Worm (Caenorhabditis elegans): ENCODE measurements around the gene nhr-42.
A peak's percentile ranks its signal among the peaks of the same experiment; 100 is the strongest.

nhr-42 gene

ce11 chrV:7007307-7007706 lies 8.7 kb downstream of the nhr-42 start, which contains the start of gene drd-10:
TSS of gene drd-10 (plus strand) at chrV:7007607.
- no peak for TF ChIP-seq rnt-1 (tag; optimal IDR thresholded peaks at IDR 0.05)
- no peak for TF ChIP-seq fos-1 (tag; optimal IDR thresholded peaks at IDR 0.05)
- TF ChIP-seq mep-1 (tag; optimal IDR thresholded peaks at IDR 0.05), result no peak
- TF ChIP-seq mef-2 (tag; optimal IDR thresholded peaks at IDR 0.05), result no peak
- no peak for TF ChIP-seq fkh-8 (tag; optimal IDR thresholded peaks at IDR 0.05)
- no peak for TF ChIP-seq vab-15 (tag; optimal IDR thresholded peaks at IDR 0.05)
- no peak for TF ChIP-seq irx-1 (tag; optimal IDR thresholded peaks at IDR 0.05)
- TF ChIP-seq fkh-10 (GFP tag; optimal IDR thresholded peaks at IDR 0.05), result no peak
- no peak for TF ChIP-seq sup-37 (GFP tag; optimal IDR thresholded peaks at IDR 0.05)

- no peak for TF ChIP-seq efl-1 (optimal IDR thresholded peaks at IDR 0.05)
- peak in 1 of 2 experiments; percentile 31 for TF ChIP-seq efl-1 (GFP tag; optimal IDR thresholded peaks at IDR 0.05 in 1 of 2)
- TF ChIP-seq xbp-1 (tag; optimal IDR thresholded peaks at IDR 0.05), result no peak
Measured at ce11 chrV:7009461-7009860, 10.8 kb downstream of the nhr-42 start, which contains the start of gene C33G8.2. TSS of gene C33G8.2 (plus strand) at chrV:7009761.

- TF ChIP-seq nhr-84 (tag; optimal IDR thresholded peaks at IDR 0.05) (no peak), lir-3 (tag; optimal IDR thresholded peaks at IDR 0.05; ENCODE audit: poor library complexity) (no peak), nhr-12 (tag; optimal IDR thresholded peaks at IDR 0.05) (no peak), unc-98 (GFP tag; IDR thresholded peaks at IDR 0.05) (no peak), zag-1 (tag; optimal IDR thresholded peaks at IDR 0.05) (no peak), efl-1 (optimal IDR thresholded peaks at IDR 0.05) (no peak), efl-1 (GFP tag; optimal IDR thresholded peaks at IDR 0.05 in 1 of 2) (no peak), sup-37 (GFP tag; optimal IDR thresholded peaks at IDR 0.05) (no peak), mab-9 (GFP tag; IDR thresholded peaks at IDR 0.05) (no peak), snu-23 (GFP tag; optimal IDR thresholded peaks at IDR 0.05) (no peak), ztf-11 (tag; optimal IDR thresholded peaks at IDR 0.05) (no peak), nhr-76 (tag; optimal IDR thresholded peaks at IDR 0.05) (no peak), fos-1 (tag; optimal IDR thresholded peaks at IDR 0.05) (no peak), vab-15 (tag; optimal IDR thresholded peaks at IDR 0.05) (no peak), pqm-1 (tag; optimal IDR thresholded peaks at IDR 0.05) (no peak), lin-35 (GFP tag; optimal IDR thresholded peaks at IDR 0.05) (no peak)
Measured at ce11 chrV:7012617-7013016, 14.0 kb downstream of the nhr-42 start, which contains the start of gene srw-127. TSS of gene srw-127 (plus strand) at chrV:7012917.

ce11 chrV:7015872-7016271 lies 17.3 kb downstream of the nhr-42 start, which contains the start of gene C33G8.13:
TSS of gene C33G8.13 (minus strand) at chrV:7015972.
- TF ChIP-seq nhr-19 (GFP tag; conservative IDR thresholded peaks at IDR 0.05) (no peak), unc-130 (tag; optimal IDR thresholded peaks at IDR 0.05) (no peak), lsy-2 (tag; optimal IDR thresholded peaks at IDR 0.05) (no peak), lin-15B (tag; optimal IDR thresholded peaks at IDR 0.05) (no peak), nhr-28 (tag; optimal IDR thresholded peaks at IDR 0.05) (no peak), lir-3 (tag; optimal IDR thresholded peaks at IDR 0.05; ENCODE audit: poor library complexity) (no peak), nhr-237 (tag; optimal IDR thresholded peaks at IDR 0.05) (no peak), unc-86 (tag; optimal IDR thresholded peaks at IDR 0.05) (no peak), dsc-1 (tag; optimal IDR thresholded peaks at IDR 0.05) (no peak)

ce11 chrV:7017059-7017458 lies 18.4 kb downstream of the nhr-42 start, which contains the start of gene srsx-32:
TSS of gene srsx-32 (plus strand) at chrV:7017359.
- no peak for TF ChIP-seq sox-4 (tag; optimal IDR thresholded peaks at IDR 0.05)
- no peak for TF ChIP-seq swsn-7 (tag; optimal IDR thresholded peaks at IDR 0.05)

- no peak for TF ChIP-seq nhr-28 (tag; optimal IDR thresholded peaks at IDR 0.05)
- TF ChIP-seq dsc-1 (tag; optimal IDR thresholded peaks at IDR 0.05), result peak; percentile 76
- no peak for TF ChIP-seq ceh-82 (tag; optimal IDR thresholded peaks at IDR 0.05)
Measured at ce11 chrV:7021772-7022171, 23.2 kb downstream of the nhr-42 start, which contains the start of gene F20A1.4. TSS of gene F20A1.4 (minus strand) at chrV:7021872.
